Worm (Caenorhabditis elegans): ENCODE measurements around the gene srx-44.

ce11 chrV:16047052-16047451 lies 26.9 kb downstream of the srx-44 start:
- TF ChIP-seq cebp-1 (GFP tag; IDR thresholded peaks at IDR 0.05) (no peak), cebp-1 (tag; optimal IDR thresholded peaks at IDR 0.05) (no peak), snpc-4 (GFP tag; optimal IDR thresholded peaks at IDR 0.05) (no peak), snpc-4 (tag; optimal IDR thresholded peaks at IDR 0.05) (no peak), tbp1 (GFP tag; optimal IDR thresholded peaks at IDR 0.05) (no peak), pha-4 (tag; optimal IDR thresholded peaks at IDR 0.05) (no peak), akir-1 (GFP tag; optimal IDR thresholded peaks at IDR 0.05) (no peak), B0336.3 (GFP tag; IDR thresholded peaks at IDR 0.05) (no peak), ama-1 (optimal IDR thresholded peaks at IDR 0.05) (no peak), ama-1 (GFP tag; optimal IDR thresholded peaks at IDR 0.05) (no peak)
